Worm (Caenorhabditis elegans) whole organism, L1 larva: Measurements from ENCODE around the gene ben-1.

Experiments used
- F16B12.6 ChIP-seq: fragments of 150-350 bp; optimal IDR thresholded peaks from 2 replicates; lab custom pipeline; 2014; ENCODE audit warnings: missing biosample characterization, missing genetic modification characterization
- alr-1 ChIP-seq: fragments of 200-800 bp; sonication (Bioruptor generic); optimal IDR thresholded peaks from 2 replicates; lab custom pipeline; 2018; ENCODE audit warnings: borderline replicate concordance, mild to moderate bottlenecking, missing genetic modification characterization, missing compliant biosample characterization
- ceh-8 ChIP-seq: fragments of 200-800 bp; sonication (Bioruptor generic); optimal IDR thresholded peaks from 2 replicates; lab custom pipeline; 2018; ENCODE audit warnings: mild to moderate bottlenecking, missing genetic modification characterization, moderate library complexity, missing compliant biosample characterization
- dpl-1 ChIP-seq, 3 experiments: fragments of 150-350 bp in 2 of 3; sonication (generic microtip) in 1 of 3; optimal IDR thresholded peaks; 2 replicates each; lab custom pipeline; 2014 to 2017; ENCODE audit warnings: missing biosample characterization in 3 of 3, missing genetic modification characterization in 3 of 3, missing genetic modification reagents in 3 of 3
- dsc-1 ChIP-seq: sonication (generic microtip); optimal IDR thresholded peaks from 2 replicates; lab custom pipeline; 2016; ENCODE audit warnings: mild to moderate bottlenecking, missing genetic modification characterization, missing compliant biosample characterization
- efl-1 ChIP-seq, 4 experiments: fragments of 150-350 bp; optimal IDR thresholded peaks in 3 of 4; peaks in 1 of 4; 1 replicate in 1 of 4; 2 replicates in 3 of 4; lab custom pipeline; 2014; ENCODE audit warnings: missing biosample characterization in 2 of 4, missing genetic modification characterization in 2 of 4, missing genetic modification reagents in 2 of 4
- egl-13 ChIP-seq: sonication (generic microtip); optimal IDR thresholded peaks from 2 replicates; lab custom pipeline; 2016; ENCODE audit warnings: missing genotype, missing genetic modification reagents, missing genetic modification characterization, missing compliant biosample characterization
- fkh-10 ChIP-seq: sonication (generic microtip); optimal IDR thresholded peaks from 2 replicates; lab custom pipeline; 2017; ENCODE audit warnings: missing biosample characterization, missing genetic modification reagents, missing genetic modification characterization
- grh-1 ChIP-seq: fragments of 200-800 bp; sonication (Bioruptor generic); IDR thresholded peaks from 2 replicates; pipeline ENCODE4 v1.3.6; 2022; ENCODE audit warnings: missing genetic modification reagents, missing genetic modification characterization, missing compliant biosample characterization
- hpl-2 ChIP-seq: fragments of 150-350 bp; optimal IDR thresholded peaks from 2 replicates; lab custom pipeline; 2014; ENCODE audit warnings: missing biosample characterization, missing genetic modification reagents, missing genetic modification characterization
- irx-1 ChIP-seq: sonication (generic microtip); optimal IDR thresholded peaks from 2 replicates; lab custom pipeline; 2016; ENCODE audit warnings: missing genetic modification characterization, missing compliant biosample characterization
- isw-1 ChIP-seq: fragments of 200-800 bp; sonication (Bioruptor generic); IDR thresholded peaks from 2 replicates; pipeline ENCODE4 v1.3.6; 2022; ENCODE audit warnings: missing genetic modification characterization, missing compliant biosample characterization
- lin-13 ChIP-seq: fragments of 150-350 bp; optimal IDR thresholded peaks from 2 replicates; lab custom pipeline; 2014; ENCODE audit warnings: missing biosample characterization, missing genetic modification reagents, missing genetic modification characterization
- lin-35 ChIP-seq, 2 experiments: fragments of 150-350 bp; optimal IDR thresholded peaks; 2 replicates each; lab custom pipeline; 2014; ENCODE audit warnings: missing biosample characterization in 2 of 2, missing genetic modification characterization in 2 of 2, missing genetic modification reagents in 2 of 2
- mef-2 ChIP-seq: fragments of 150-350 bp; optimal IDR thresholded peaks from 2 replicates; lab custom pipeline; 2014; ENCODE audit warnings: missing biosample characterization, missing genetic modification characterization
- mep-1 ChIP-seq: fragments of 150-350 bp; optimal IDR thresholded peaks from 2 replicates; lab custom pipeline; 2014; ENCODE audit warnings: missing biosample characterization, missing genetic modification characterization
- nhr-11 ChIP-seq: fragments of 150-350 bp; optimal IDR thresholded peaks from 2 replicates; lab custom pipeline; 2014; ENCODE audit warnings: missing biosample characterization, missing genetic modification characterization
- nhr-12 ChIP-seq: sonication (generic microtip); optimal IDR thresholded peaks from 2 replicates; lab custom pipeline; 2017; ENCODE audit warnings: missing biosample characterization, missing genetic modification characterization
- nhr-47 ChIP-seq: sonication (generic microtip); optimal IDR thresholded peaks from 2 replicates; lab custom pipeline; 2016; ENCODE audit warnings: mild to moderate bottlenecking, missing genetic modification characterization, moderate library complexity, missing compliant biosample characterization
- nhr-84 ChIP-seq: sonication (generic microtip); optimal IDR thresholded peaks from 2 replicates; lab custom pipeline; 2017; ENCODE audit warnings: missing biosample characterization, missing genetic modification characterization
- nhr-85 ChIP-seq: sonication (generic microtip); peaks from one replicate; lab custom pipeline; 2016; ENCODE audit warnings: missing genetic modification characterization, inconsistent platforms, missing compliant biosample characterization
- pqm-1 ChIP-seq: sonication (generic microtip); optimal IDR thresholded peaks from 3 replicates; lab custom pipeline; 2017; ENCODE audit warnings: missing biosample characterization, missing genetic modification characterization
- sox-4 ChIP-seq: sonication (generic microtip); optimal IDR thresholded peaks from 2 replicates; lab custom pipeline; 2016; ENCODE audit warnings: missing genetic modification characterization, missing compliant biosample characterization
- sup-37 ChIP-seq: fragments of 200-800 bp; sonication (Bioruptor generic); optimal IDR thresholded peaks from 2 replicates; lab custom pipeline; 2018; ENCODE audit warnings: mild to moderate bottlenecking, missing genetic modification characterization, missing compliant biosample characterization
- swsn-7 ChIP-seq: sonication (generic microtip); optimal IDR thresholded peaks from 2 replicates; lab custom pipeline; 2016; ENCODE audit warnings: missing genetic modification characterization, missing compliant biosample characterization
- unc-130 ChIP-seq: fragments of 150-350 bp; optimal IDR thresholded peaks from 2 replicates; lab custom pipeline; 2017; ENCODE audit warnings: missing biosample characterization, missing genetic modification characterization, inconsistent platforms
- unc-62 ChIP-seq: fragments of 150-350 bp; optimal IDR thresholded peaks from 2 replicates; lab custom pipeline; 2014; ENCODE audit warnings: missing biosample characterization, missing genetic modification reagents, missing genetic modification characterization
- unc-98 ChIP-seq: fragments of 200-800 bp; sonication (Bioruptor generic); IDR thresholded peaks from 2 replicates; pipeline ENCODE4 v1.3.6; 2022; ENCODE audit warnings: missing genetic modification characterization, missing compliant biosample characterization
- ztf-11 ChIP-seq, 2 experiments: sonication (generic microtip); optimal IDR thresholded peaks; 2 replicates each; lab custom pipeline; 2016 to 2017; ENCODE audit warnings: missing genetic modification characterization in 2 of 2, missing biosample characterization in 1 of 2, missing compliant biosample characterization in 1 of 2

Gene ben-1

ce11 chrIII:3499850-3500249 lies 41.6 kb downstream of the ben-1 start (continued):
- TF ChIP-seq nhr-12 (tag; lab: Kevin White, UChicago) (no peak), nhr-11 (tag; lab: Kevin White, UChicago) (no peak), nhr-85 (tag; lab: Kevin White, UChicago) (no peak), unc-98 (GFP tag; lab: Robert Waterston, UW) (peak; percentile 78), nhr-47 (peak; percentile 52), unc-62 (GFP tag; lab: Kevin White, UChicago) (no peak), grh-1 (no peak)

ce11 chrIII:3498957-3499356 lies 42.5 kb downstream of the ben-1 start, which contains the start of gene M01F1.9:
TSS of gene M01F1.9 (minus strand) at chrIII:3499057.
- TF ChIP-seq swsn-7 (tag; lab: Kevin White, UChicago) (no peak), ceh-8 (GFP tag; lab: Kevin White, UChicago) (no peak), dsc-1 (no peak), efl-1 (optimal IDR thresholded peaks at IDR 0.05; lab: Kevin White, UChicago) (no peak), efl-1 (GFP tag; optimal IDR thresholded peaks at IDR 0.05 in 1 of 2; lab: Kevin White, UChicago) (peak in 1 of 2 experiments; percentile 54), grh-1 (no peak)

- TF ChIP-seq sox-4 (tag; lab: Kevin White, UChicago) (no peak), sup-37 (GFP tag; lab: Kevin White, UChicago) (no peak), lin-13 (no peak), dpl-1 (GFP tag; optimal IDR thresholded peaks at IDR 0.05; lab: Kevin White, UChicago) (no peak), nhr-84 (no peak), ztf-11 (tag; optimal IDR thresholded peaks at IDR 0.05; lab: Kevin White, UChicago) (no peak), hpl-2 (GFP tag; lab: Kevin White, UChicago) (no peak), nhr-11 (tag; lab: Kevin White, UChicago) (no peak), egl-13 (tag; lab: Kevin White, UChicago) (no peak), swsn-7 (tag; lab: Kevin White, UChicago) (no peak), alr-1 (tag; lab: Kevin White, UChicago) (no peak), fkh-10 (no peak), mef-2 (tag; lab: Kevin White, UChicago) (no peak), pqm-1 (tag; lab: Kevin White, UChicago) (no peak), F16B12.6 (tag; lab: Kevin White, UChicago) (no peak), nhr-85 (tag; lab: Kevin White, UChicago) (no peak), mep-1 (tag; lab: Kevin White, UChicago) (no peak), nhr-47 (no peak), isw-1 (GFP tag; lab: Robert Waterston, UW) (no peak)
Observed at ce11 chrIII:3493138-3493537, 48.3 kb downstream of the ben-1 start, which contains the start of gene gly-14. TSS of gene gly-14 (minus strand) at chrIII:3493238.

ce11 chrIII:3488224-3488623 lies 53.2 kb downstream of the ben-1 start, which contains the start of gene C34C12.7:
TSS of gene C34C12.7 (minus strand) at chrIII:3488341.
- TF ChIP-seq dpl-1 (GFP tag; optimal IDR thresholded peaks at IDR 0.05; lab: Kevin White, UChicago) (peak in 1 of 3 experiments; percentile 10), unc-130 (tag; lab: Kevin White, UChicago) (no peak), lin-35 (GFP tag; optimal IDR thresholded peaks at IDR 0.05; lab: Kevin White, UChicago) (peak in 1 of 2 experiments; percentile 35), irx-1 (tag; lab: Kevin White, UChicago) (no peak), efl-1 (optimal IDR thresholded peaks at IDR 0.05; lab: Kevin White, UChicago) (no peak), efl-1 (GFP tag; optimal IDR thresholded peaks at IDR 0.05 in 1 of 2; lab: Kevin White, UChicago) (peak; percentile 50 to 91)
